Worm (Caenorhabditis elegans) whole organism, L4 larva: Measurements from ENCODE around the gene F22B5.4.

Experiments used
- F10B5.3 ChIP-seq: sonication (generic microtip); optimal IDR thresholded peaks from 2 replicates; lab custom pipeline; 2016; ENCODE audit warnings: mild to moderate bottlenecking, missing genetic modification characterization, missing compliant biosample characterization
- F49E8.2 ChIP-seq: sonication (generic microtip); optimal IDR thresholded peaks from 2 replicates; lab custom pipeline; 2016; ENCODE audit warnings: missing compliant biosample characterization, mild to moderate bottlenecking, missing genetic modification characterization, borderline replicate concordance
- T20F7.1 ChIP-seq: fragments of 200-800 bp; sonication (Bioruptor generic); optimal IDR thresholded peaks from 2 replicates; lab custom pipeline; 2018; ENCODE audit warnings: mild to moderate bottlenecking, missing genetic modification characterization, missing compliant biosample characterization
- T26A8.4 ChIP-seq: fragments of 200-800 bp; sonication (Bioruptor generic); IDR thresholded peaks from 2 replicates; pipeline ENCODE4 v1.3.6; 2022; ENCODE audit warnings: missing genetic modification characterization, missing compliant biosample characterization
- Y48G9A.11 ChIP-seq: fragments of 200-800 bp; sonication (Bioruptor generic); IDR thresholded peaks from 2 replicates; pipeline ENCODE4 v1.3.6; 2022; ENCODE audit warnings: missing genetic modification reagents, missing genetic modification characterization, missing compliant biosample characterization
- Y5F2A.4 ChIP-seq: fragments of 200-800 bp; sonication (Bioruptor generic); optimal IDR thresholded peaks from 2 replicates; lab custom pipeline; 2018; ENCODE audit warnings: mild to moderate bottlenecking, missing genetic modification characterization, missing compliant biosample characterization
- aha-1 ChIP-seq: fragments of 150-350 bp; peaks from one replicate; lab custom pipeline; 2014; ENCODE audit warnings: missing biosample characterization, missing genetic modification characterization
- ama-1 ChIP-seq: fragments of 150-350 bp; optimal IDR thresholded peaks from 2 replicates; lab custom pipeline; 2014; ENCODE audit warnings: inconsistent platforms, mixed read lengths
- ceh-44 ChIP-seq: fragments of 200-800 bp; sonication (Bioruptor generic); IDR thresholded peaks from 2 replicates; pipeline ENCODE4 v1.3.6; 2022; ENCODE audit warnings: missing genetic modification reagents, missing genetic modification characterization, missing compliant biosample characterization
- ceh-62 ChIP-seq: sonication (generic microtip); optimal IDR thresholded peaks from 2 replicates; lab custom pipeline; 2017; ENCODE audit warnings: missing biosample characterization, missing genetic modification characterization
- ceh-82 ChIP-seq: sonication (generic microtip); optimal IDR thresholded peaks from 2 replicates; lab custom pipeline; 2017; ENCODE audit warnings: missing biosample characterization, missing genetic modification characterization
- dmd-8 ChIP-seq: fragments of 200-800 bp; sonication (Bioruptor generic); IDR thresholded peaks from 2 replicates; pipeline ENCODE4 v1.3.6; 2022; ENCODE audit warnings: missing genetic modification characterization, missing compliant biosample characterization
- dmd-9 ChIP-seq: fragments of 200-800 bp; sonication (Bioruptor generic); IDR thresholded peaks from 2 replicates; pipeline ENCODE4 v1.3.6; 2022; ENCODE audit warnings: missing genetic modification reagents, missing genetic modification characterization, missing compliant biosample characterization
- dpl-1 ChIP-seq: fragments of 150-350 bp; optimal IDR thresholded peaks from 2 replicates; lab custom pipeline; 2014; ENCODE audit warnings: missing biosample characterization, missing genetic modification reagents, missing genetic modification characterization
- egl-43 ChIP-seq: fragments of 200-800 bp; sonication (Bioruptor generic); IDR thresholded peaks from 2 replicates; pipeline ENCODE4 v1.3.6; 2022; ENCODE audit warnings: missing genetic modification reagents, missing genetic modification characterization, missing compliant biosample characterization
- fos-1 ChIP-seq: fragments of 150-350 bp; optimal IDR thresholded peaks from 2 replicates; lab custom pipeline; 2014; ENCODE audit warnings: missing biosample characterization, missing genetic modification characterization
- hlh-11 ChIP-seq: fragments of 200-800 bp; sonication (Bioruptor generic); optimal IDR thresholded peaks from 2 replicates; lab custom pipeline; 2018; ENCODE audit warnings: mild to moderate bottlenecking, missing genetic modification characterization, missing compliant biosample characterization
- hlh-30 ChIP-seq: sonication (generic microtip); optimal IDR thresholded peaks from 2 replicates; lab custom pipeline; 2017; ENCODE audit warnings: antibody characterized with exemption, mild to moderate bottlenecking, missing genetic modification characterization, missing compliant biosample characterization; ENCODE audit not compliant: insufficient read depth
- jun-1 ChIP-seq: fragments of 150-350 bp; optimal IDR thresholded peaks from 2 replicates; lab custom pipeline; 2014; ENCODE audit warnings: missing biosample characterization, missing genetic modification reagents, missing genetic modification characterization
- lim-7 ChIP-seq: fragments of 200-800 bp; sonication (Bioruptor generic); IDR thresholded peaks from 2 replicates; pipeline ENCODE4 v1.3.6; 2022; ENCODE audit warnings: missing genetic modification characterization, missing compliant biosample characterization
- lin-29 ChIP-seq: fragments of 200-800 bp; sonication (Bioruptor generic); IDR thresholded peaks from 2 replicates; pipeline ENCODE4 v1.3.6; 2022; ENCODE audit warnings: missing genetic modification reagents, missing genetic modification characterization, missing compliant biosample characterization
- lin-38 ChIP-seq: fragments of 200-800 bp; sonication (Bioruptor generic); IDR thresholded peaks from 2 replicates; pipeline ENCODE4 v1.3.6; 2022; ENCODE audit warnings: missing genetic modification reagents, missing genetic modification characterization, missing compliant biosample characterization
- lin-39 ChIP-seq: fragments of 150-350 bp; optimal IDR thresholded peaks from 2 replicates; lab custom pipeline; 2014; ENCODE audit warnings: missing biosample characterization, missing genetic modification reagents, missing genetic modification characterization
- mdl-1 ChIP-seq, 2 experiments: fragments of 150-350 bp in 1 of 2; sonication (generic microtip) in 1 of 2; optimal IDR thresholded peaks; 2 replicates each; lab custom pipeline; 2014 to 2017; ENCODE audit warnings: missing biosample characterization in 2 of 2, missing genetic modification characterization in 2 of 2
- mdt-29 ChIP-seq: fragments of 200-800 bp; sonication (Bioruptor generic); IDR thresholded peaks from 2 replicates; pipeline ENCODE4 v1.3.6; 2022; ENCODE audit warnings: missing genetic modification reagents, missing genetic modification characterization, missing compliant biosample characterization
- nhr-10 ChIP-seq: fragments of 150-350 bp; optimal IDR thresholded peaks from 2 replicates; lab custom pipeline; 2014; ENCODE audit warnings: missing biosample characterization, missing genetic modification characterization
- nhr-102 ChIP-seq: sonication (generic microtip); optimal IDR thresholded peaks from 2 replicates; lab custom pipeline; 2016; ENCODE audit warnings: mild to moderate bottlenecking, missing genetic modification characterization, moderate library complexity, missing compliant biosample characterization
- nhr-111 ChIP-seq: fragments of 200-800 bp; sonication (Bioruptor generic); optimal IDR thresholded peaks from 2 replicates; lab custom pipeline; 2018; ENCODE audit warnings: mild to moderate bottlenecking, missing genetic modification characterization, missing compliant biosample characterization
- nhr-237 ChIP-seq: sonication (generic microtip); optimal IDR thresholded peaks from 2 replicates; lab custom pipeline; 2017; ENCODE audit warnings: missing biosample characterization, missing genetic modification characterization
- pha-4 ChIP-seq, 2 experiments: fragments of 150-350 bp in 1 of 2; fragments of 200-800 bp in 1 of 2; sonication (Bioruptor generic) in 1 of 2; IDR thresholded peaks in 1 of 2; optimal IDR thresholded peaks in 1 of 2; 2 replicates each; pipeline versions ENCODE4 v1.3.6 to Lab custom; 2014 to 2022; ENCODE audit warnings: missing genetic modification characterization in 2 of 2, missing genetic modification reagents in 2 of 2, missing biosample characterization in 1 of 2, missing compliant biosample characterization in 1 of 2
- sdz-12 ChIP-seq: fragments of 200-800 bp; sonication (Bioruptor generic); optimal IDR thresholded peaks from 2 replicates; lab custom pipeline; 2018; ENCODE audit warnings: mild to moderate bottlenecking, missing genetic modification characterization, missing compliant biosample characterization
- skn-1 ChIP-seq: fragments of 150-350 bp; optimal IDR thresholded peaks from 2 replicates; lab custom pipeline; 2014; ENCODE audit warnings: missing biosample characterization, missing genetic modification characterization
- snpc-1.2 ChIP-seq: fragments of 200-800 bp; sonication (Bioruptor generic); IDR thresholded peaks from 2 replicates; pipeline ENCODE4 v1.3.6; 2022; ENCODE audit warnings: missing genetic modification reagents, missing genetic modification characterization, missing compliant biosample characterization
- snpc-4 ChIP-seq: fragments of 150-350 bp; optimal IDR thresholded peaks from 2 replicates; lab custom pipeline; 2014; ENCODE audit warnings: missing biosample characterization, missing genetic modification characterization
- tag-97 ChIP-seq: fragments of 200-800 bp; sonication (Bioruptor generic); IDR thresholded peaks from 2 replicates; pipeline ENCODE4 v1.3.6; 2022; ENCODE audit warnings: missing genetic modification characterization, missing compliant biosample characterization
- zag-1 ChIP-seq: fragments of 150-350 bp; optimal IDR thresholded peaks from 2 replicates; lab custom pipeline; 2014; ENCODE audit warnings: missing biosample characterization, missing genetic modification characterization
- zfp-3 ChIP-seq: fragments of 200-800 bp; sonication (Bioruptor generic); conservative IDR thresholded peaks from 2 replicates; pipeline ENCODE4 v1.3.6; 2022; ENCODE audit warnings: missing genetic modification reagents, missing genetic modification characterization, missing compliant biosample characterization
- ztf-7 ChIP-seq: fragments of 150-350 bp; optimal IDR thresholded peaks from 2 replicates; lab custom pipeline; 2014; ENCODE audit warnings: missing biosample characterization, missing genetic modification characterization

F22B5.4 gene

DNA sequence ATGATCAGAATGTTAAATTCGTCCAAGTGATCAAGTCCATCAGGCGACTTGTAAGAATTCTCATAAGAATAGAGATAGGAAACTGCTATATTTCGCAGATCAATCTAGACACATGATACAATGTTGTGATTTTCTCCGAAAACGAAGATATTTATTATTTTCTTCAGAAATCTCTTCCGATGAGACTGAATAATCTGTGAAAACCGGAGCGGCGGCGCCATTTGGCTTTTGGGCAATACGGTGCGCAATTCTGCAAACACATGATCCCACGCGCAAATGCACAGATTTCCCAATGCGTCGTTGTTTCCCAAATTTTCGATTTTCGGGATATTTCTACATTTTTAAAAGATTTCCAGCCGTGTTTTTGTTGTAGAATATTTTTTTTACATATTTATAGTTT is 7.3 kb upstream of the F22B5.4 start (continued):
- no peak for TF ChIP-seq aha-1 (tag; lab: Kevin White, UChicago)
- no peak for TF ChIP-seq jun-1 (tag; lab: Kevin White, UChicago)
- TF ChIP-seq T26A8.4 (GFP tag; lab: Robert Waterston, UW), result peak; percentile 23; the same call in 1 of the 2 replicates
- no peak for TF ChIP-seq nhr-111
- no peak for TF ChIP-seq skn-1 (tag; lab: Kevin White, UChicago)
- no peak for TF ChIP-seq ceh-82 (tag; lab: Kevin White, UChicago)
- TF ChIP-seq hlh-30 (tag; lab: Kevin White, UChicago), result peak; percentile 48
- no peak for TF ChIP-seq dmd-9 (GFP tag; lab: Robert Waterston, UW)

DNA sequence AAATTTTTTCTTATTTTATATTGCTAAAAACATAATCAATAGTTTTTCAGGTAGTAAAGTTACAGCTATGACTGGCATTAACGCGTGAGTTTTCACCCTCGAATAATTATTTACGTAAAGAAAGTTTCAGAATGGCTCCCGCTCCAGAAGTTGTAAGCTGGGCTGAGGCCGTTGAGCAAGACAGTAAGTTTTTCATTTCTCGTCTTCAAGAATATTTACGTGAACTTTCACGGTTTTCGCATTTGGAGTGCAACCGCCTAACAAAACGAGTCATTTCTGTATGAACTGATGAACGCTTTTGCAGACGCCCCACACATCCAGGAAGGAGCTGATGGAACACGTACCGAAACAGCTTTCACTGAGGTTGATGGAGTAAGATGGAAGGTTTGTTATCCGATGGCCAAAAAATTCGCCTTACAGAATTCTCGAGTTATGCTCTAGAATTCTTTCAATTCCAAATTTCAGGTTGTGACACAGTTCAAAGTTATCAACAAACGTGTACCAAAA is 6.7 kb upstream of the F22B5.4 start, which contains the start of gene eif-3.G:
TSS of gene eif-3.G (plus strand) at position 51 of the 507 bp plus-strand sequence.
- TF ChIP-seq zfp-3 (no peak), Y5F2A.4 (GFP tag; lab: Kevin White, UChicago) (no peak), snpc-1.2 (0 out of 2 replicates have a peak, but pooled peaks have one; percentile 10)

DNA sequence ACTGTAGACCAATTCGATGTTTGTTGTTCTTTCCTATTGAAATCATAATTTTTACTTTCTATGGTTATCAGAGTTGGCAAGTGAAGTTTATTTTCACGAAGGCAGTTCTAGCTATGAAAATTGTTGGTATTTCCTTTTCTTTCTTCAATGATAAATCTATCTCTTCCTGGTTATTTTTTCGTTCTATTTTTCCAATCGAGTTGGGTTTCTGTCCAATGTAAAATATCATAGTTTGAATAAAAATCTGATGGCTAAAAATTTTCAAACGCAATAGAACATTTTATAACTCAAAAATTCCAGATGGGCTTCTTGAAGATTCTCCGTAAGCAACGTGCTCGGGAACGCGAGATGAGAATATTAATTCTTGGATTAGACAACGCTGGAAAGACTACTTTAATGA is 5.5 kb upstream of the F22B5.4 start, which contains the start of gene evl-20:
TSS of gene evl-20 (plus strand) at position 301 of the 400 bp plus-strand sequence.
- TF ChIP-seq zfp-3, result no peak
- peak; percentile 16 for TF ChIP-seq F49E8.2
- no peak for TF ChIP-seq pha-4 (GFP tag; IDR thresholded peaks at IDR 0.05; lab: Robert Waterston, UW)
- TF ChIP-seq pha-4 (tag; optimal IDR thresholded peaks at IDR 0.05; lab: Kevin White, UChicago), result no peak
- no peak for TF ChIP-seq nhr-102 (tag; lab: Kevin White, UChicago)
- TF ChIP-seq lin-29 (GFP tag; lab: Robert Waterston, UW), result no peak
- TF ChIP-seq dpl-1 (GFP tag; lab: Kevin White, UChicago), result no peak
- TF ChIP-seq lin-38 (GFP tag; lab: Robert Waterston, UW), result peak; percentile 38; the same call in 1 of the 2 replicates
- no peak for TF ChIP-seq Y48G9A.11 (GFP tag; lab: Robert Waterston, UW)
- TF ChIP-seq lin-39 (tag; lab: Kevin White, UChicago), result no peak
- no peak for TF ChIP-seq jun-1 (tag; lab: Kevin White, UChicago)
- TF ChIP-seq F10B5.3 (tag; lab: Kevin White, UChicago), result no peak
- no peak for TF ChIP-seq ceh-62 (tag; lab: Kevin White, UChicago)
- TF ChIP-seq ceh-44 (GFP tag; lab: Robert Waterston, UW), result no peak
- no peak for TF ChIP-seq fos-1 (tag; lab: Kevin White, UChicago)
- no peak for TF ChIP-seq hlh-11

DNA sequence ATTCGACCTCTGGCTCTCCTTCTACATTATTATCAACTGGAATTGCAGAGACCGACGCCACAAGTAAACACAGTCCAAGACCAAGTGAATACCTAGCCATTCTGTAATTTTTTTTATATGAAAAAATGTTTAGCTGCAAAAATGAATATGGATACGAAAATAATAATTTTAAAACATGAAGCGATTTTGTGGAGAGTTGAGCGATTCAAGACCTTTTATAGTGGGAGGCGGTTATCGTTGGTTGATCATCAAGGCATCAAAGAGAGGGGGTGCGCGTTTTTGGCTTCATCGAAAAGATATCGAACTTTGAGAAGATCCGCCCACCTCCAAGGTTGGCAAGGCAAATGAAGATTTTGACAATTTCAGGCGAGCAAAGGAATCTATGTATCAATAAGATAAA is 2.8 kb upstream of the F22B5.4 start, which contains the start of gene cut-3:
TSS of gene cut-3 (minus strand) at position 101 of the 400 bp plus-strand sequence.
- TF ChIP-seq sdz-12 (no peak), nhr-237 (tag; lab: Kevin White, UChicago) (no peak), F10B5.3 (tag; lab: Kevin White, UChicago) (no peak), mdt-29 (GFP tag; lab: Robert Waterston, UW) (no peak), tag-97 (GFP tag; lab: Robert Waterston, UW) (no peak), egl-43 (GFP tag; lab: Robert Waterston, UW) (no peak), lim-7 (GFP tag; lab: Robert Waterston, UW) (no peak), ztf-7 (tag; lab: Kevin White, UChicago) (no peak), snpc-4 (no peak), zag-1 (no peak), T20F7.1 (no peak), jun-1 (tag; lab: Kevin White, UChicago) (no peak), nhr-10 (tag; lab: Kevin White, UChicago) (no peak), mdl-1 (tag; optimal IDR thresholded peaks at IDR 0.05; lab: Kevin White, UChicago) (no peak), dmd-8 (GFP tag; lab: Robert Waterston, UW) (no peak), ama-1 (no peak), Y48G9A.11 (GFP tag; lab: Robert Waterston, UW) (no peak)
